Worm (Caenorhabditis elegans): ENCODE results near the gene F18E2.15.

F18E2.15 gene

DNA sequence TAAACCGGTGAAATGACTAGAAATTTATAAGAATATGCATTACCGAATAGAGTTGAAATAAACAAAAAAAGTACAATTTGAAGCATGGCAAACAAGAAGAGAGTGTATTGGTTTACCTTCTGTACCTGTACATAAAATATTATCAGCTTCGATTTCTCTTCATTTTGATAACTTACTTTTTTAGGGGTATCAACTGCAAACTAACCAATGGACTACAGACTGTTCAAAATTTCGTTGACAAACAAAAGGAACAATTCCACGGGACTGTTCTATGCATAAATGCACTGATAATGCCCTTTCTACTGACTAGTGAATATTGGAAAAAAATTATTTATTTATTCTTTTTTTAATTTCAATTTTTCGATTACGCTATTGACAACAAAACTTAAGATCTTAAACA lies 37.2 kb upstream of the F18E2.15 start, which contains the start of gene ugt-6:
Gene ugt-6 (minus strand): TSS at position 233 of the 400 bp plus-strand sequence.
- TF ChIP-seq nhr-11 (tag; optimal IDR thresholded peaks at IDR 0.05) (no peak), mdl-1 (tag; optimal IDR thresholded peaks at IDR 0.05) (no peak), C34F6.9 (tag; optimal IDR thresholded peaks at IDR 0.05) (no peak), nhr-77 (tag; optimal IDR thresholded peaks at IDR 0.05) (no peak), sem-4 (tag; optimal IDR thresholded peaks at IDR 0.05) (no peak), lin-11 (tag; optimal IDR thresholded peaks at IDR 0.05) (no peak), zag-1 (tag; optimal IDR thresholded peaks at IDR 0.05) (no peak), ceh-82 (tag; optimal IDR thresholded peaks at IDR 0.05) (no peak), mbf-1 (tag; optimal IDR thresholded peaks at IDR 0.05) (no peak), nhr-21 (tag; optimal IDR thresholded peaks at IDR 0.05) (no peak), nhr-10 (tag; optimal IDR thresholded peaks at IDR 0.05) (no peak), dmd-4 (tag; optimal IDR thresholded peaks at IDR 0.05) (no peak), mab-5 (tag; optimal IDR thresholded peaks at IDR 0.05) (no peak)

DNA sequence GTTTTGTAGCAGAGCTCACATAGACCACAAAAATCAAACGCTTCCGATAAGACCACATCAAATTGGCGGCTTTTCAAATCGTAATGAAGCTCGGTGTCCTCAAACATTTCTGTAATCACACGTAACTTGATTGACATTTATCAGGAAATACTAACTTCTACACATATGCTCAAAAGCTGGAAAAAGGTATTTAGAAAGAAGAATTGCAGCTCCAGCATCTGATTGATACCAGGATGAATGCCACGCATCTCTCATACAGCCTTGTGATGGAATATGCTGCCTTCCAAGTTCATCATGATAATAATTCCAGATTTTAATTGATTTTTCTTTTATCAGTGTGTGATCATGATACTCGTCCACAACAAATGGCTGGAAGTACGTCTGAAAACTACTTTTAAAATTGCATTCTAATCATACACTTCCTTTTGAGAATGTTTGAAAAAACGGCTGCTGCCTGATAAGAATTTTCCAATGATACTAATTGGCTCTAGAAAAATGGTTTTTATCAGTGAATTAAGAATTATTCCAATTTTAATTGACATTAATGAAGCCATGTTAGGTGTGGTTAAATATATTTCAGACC lies 36.2 kb upstream of the F18E2.15 start:
- TF ChIP-seq ceh-82 (tag; optimal IDR thresholded peaks at IDR 0.05), result no peak
- no peak for TF ChIP-seq F13H6.1 (tag; optimal IDR thresholded peaks at IDR 0.05)
- no peak for TF ChIP-seq ztf-4 (tag; optimal IDR thresholded peaks at IDR 0.05)
- no peak for TF ChIP-seq nhr-6 (tag; optimal IDR thresholded peaks at IDR 0.05)
- TF ChIP-seq egl-27 (tag; optimal IDR thresholded peaks at IDR 0.05), result no peak
- TF ChIP-seq unc-55 (GFP tag; optimal IDR thresholded peaks at IDR 0.05), result no peak
- no peak for TF ChIP-seq nhr-237 (tag; optimal IDR thresholded peaks at IDR 0.05)
- TF ChIP-seq nhr-25 (tag; optimal IDR thresholded peaks at IDR 0.05), result no peak
- no peak for TF ChIP-seq snpc-4 (tag; optimal IDR thresholded peaks at IDR 0.05)
- no peak for TF ChIP-seq C34F6.9 (tag; optimal IDR thresholded peaks at IDR 0.05)

DNA sequence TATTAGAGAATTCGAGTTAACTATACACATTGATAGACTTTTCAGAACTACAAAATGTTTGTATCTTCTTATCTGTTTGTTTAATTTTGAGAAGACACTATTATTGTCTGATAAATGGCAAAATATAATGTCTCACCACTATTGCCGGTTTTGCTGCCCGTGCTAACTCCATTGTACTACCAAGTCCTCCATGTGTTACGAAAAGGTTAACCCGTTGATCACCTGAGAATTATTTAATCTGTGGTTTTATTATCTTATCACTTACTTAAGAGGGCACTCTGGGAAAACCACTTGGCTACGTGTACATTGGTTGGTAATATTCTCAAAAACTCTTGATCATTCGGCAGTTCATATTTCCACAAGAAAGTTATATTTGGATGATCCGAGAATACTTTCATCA lies 35.1 kb upstream of the F18E2.15 start:
- no peak for TF ChIP-seq nhr-11 (tag; optimal IDR thresholded peaks at IDR 0.05)
- no peak for TF ChIP-seq Y55F3AM.14 (GFP tag; optimal IDR thresholded peaks at IDR 0.05)
- no peak for TF ChIP-seq nhr-10 (tag; optimal IDR thresholded peaks at IDR 0.05)
- no peak for TF ChIP-seq peb-1 (tag; optimal IDR thresholded peaks at IDR 0.05)
- no peak for TF ChIP-seq ztf-4 (tag; optimal IDR thresholded peaks at IDR 0.05)

DNA sequence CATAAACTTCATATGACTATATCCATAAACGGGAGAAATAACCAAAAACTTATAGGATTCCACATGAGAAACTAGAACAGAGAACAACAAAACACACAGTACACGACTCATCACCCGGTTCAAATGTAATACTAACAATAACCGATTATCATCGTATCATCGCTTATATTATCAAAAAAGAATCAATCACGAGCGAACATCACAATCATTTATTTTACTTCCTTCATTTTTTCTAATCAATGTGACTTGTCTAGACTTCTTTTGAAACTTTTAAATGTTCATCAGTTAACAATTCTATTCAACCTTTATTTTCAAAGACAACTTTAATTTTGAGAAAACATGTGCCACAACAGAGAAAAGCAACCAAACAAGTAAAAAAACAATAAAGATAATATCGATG lies 34.4 kb upstream of the F18E2.15 start, which contains the start of gene ugt-4:
Gene ugt-4 (minus strand): TSS at position 141 of the 400 bp plus-strand sequence.
- TF ChIP-seq fos-1 (tag; optimal IDR thresholded peaks at IDR 0.05) (peak; percentile 12), sma-9 (GFP tag; optimal IDR thresholded peaks at IDR 0.05) (peak; percentile 3), sma-9 (tag; optimal IDR thresholded peaks at IDR 0.05) (no peak), ztf-1 (GFP tag; conservative IDR thresholded peaks at IDR 0.05) (no peak)

DNA sequence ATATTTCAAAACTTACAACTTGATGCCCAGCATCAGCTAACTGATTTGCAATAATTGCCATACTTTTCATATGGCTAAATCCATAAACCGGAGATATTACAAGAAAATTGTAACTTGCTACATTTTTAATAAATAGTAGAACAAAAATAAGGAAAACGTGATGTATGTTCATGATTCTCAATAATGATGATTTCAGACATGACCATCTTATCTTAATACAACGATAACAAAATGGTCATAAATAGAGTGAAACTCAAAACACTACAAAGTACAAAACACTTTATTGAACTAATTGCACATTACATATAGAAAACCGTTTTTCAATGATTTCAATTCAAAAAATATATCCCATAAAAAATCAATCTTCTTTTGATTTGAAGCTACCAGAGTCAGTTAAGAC lies 31.9 kb upstream of the F18E2.15 start, which contains the start of gene ugt-5:
Gene ugt-5 (minus strand): TSS at position 214 of the 400 bp plus-strand sequence.
- TF ChIP-seq unc-55 (GFP tag; optimal IDR thresholded peaks at IDR 0.05) (no peak), fos-1 (tag; optimal IDR thresholded peaks at IDR 0.05) (peak; percentile 8), skn-1 (tag; optimal IDR thresholded peaks at IDR 0.05) (peak; percentile 78)

DNA sequence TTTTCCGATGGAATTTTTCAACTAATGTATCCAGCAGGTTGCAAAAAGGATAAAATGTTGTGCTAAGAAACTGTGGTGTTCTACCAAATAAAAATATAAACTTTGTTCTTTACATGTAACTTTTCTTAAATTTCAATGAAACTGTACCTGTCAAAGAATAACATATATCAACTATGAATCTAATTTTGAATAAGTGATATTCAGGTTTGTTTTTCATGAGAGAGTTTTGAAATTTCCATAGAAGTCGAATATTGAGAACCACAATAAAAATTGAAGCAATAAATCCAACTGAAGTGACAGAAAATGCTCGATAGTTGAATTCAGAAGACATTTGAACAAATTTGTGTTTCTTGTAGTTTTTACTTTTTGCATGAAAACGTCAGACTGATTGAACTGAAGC lies 29.4 kb upstream of the F18E2.15 start, which contains the start of gene srbc-43:
Gene srbc-43 (minus strand): TSS at position 331 of the 400 bp plus-strand sequence.
- no peak for TF ChIP-seq ZK546.5 (tag; optimal IDR thresholded peaks at IDR 0.05)
- no peak for TF ChIP-seq Y55F3AM.14 (GFP tag; optimal IDR thresholded peaks at IDR 0.05)

DNA sequence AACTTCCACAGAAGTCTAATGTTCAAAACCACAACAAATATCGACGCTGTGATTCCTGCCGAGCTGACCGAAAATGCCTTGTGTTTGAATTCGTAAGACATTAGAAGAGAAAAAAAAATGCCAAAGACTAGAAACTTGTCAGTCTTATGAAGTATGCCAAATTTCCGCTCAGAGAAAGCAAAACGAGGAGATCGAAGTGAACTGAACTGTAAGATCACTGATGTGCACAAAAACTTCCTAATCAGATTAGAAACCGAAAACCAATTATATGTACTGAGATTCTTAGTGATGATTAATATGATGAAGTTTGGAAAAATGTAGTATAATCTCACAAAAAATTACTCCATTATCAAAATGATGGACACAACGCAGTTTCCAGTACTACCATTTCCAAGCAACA lies 27.6 kb upstream of the F18E2.15 start, which contains the start of gene srbc-44:
Gene srbc-44 (minus strand): TSS at position 101 of the 400 bp plus-strand sequence.
- TF ChIP-seq fos-1 (tag; optimal IDR thresholded peaks at IDR 0.05) (no peak), dmd-4 (tag; optimal IDR thresholded peaks at IDR 0.05) (no peak), aly-2 (tag; optimal IDR thresholded peaks at IDR 0.05) (no peak), nhr-23 (tag; optimal IDR thresholded peaks at IDR 0.05) (no peak), ama-1 (optimal IDR thresholded peaks at IDR 0.05) (no peak), mbf-1 (tag; optimal IDR thresholded peaks at IDR 0.05) (no peak), crh-2 (tag; optimal IDR thresholded peaks at IDR 0.05) (no peak), nhr-11 (tag; optimal IDR thresholded peaks at IDR 0.05) (no peak), unc-39 (tag; optimal IDR thresholded peaks at IDR 0.05) (no peak), nhr-77 (tag; optimal IDR thresholded peaks at IDR 0.05) (no peak), sem-4 (tag; optimal IDR thresholded peaks at IDR 0.05) (no peak), sma-9 (GFP tag; optimal IDR thresholded peaks at IDR 0.05) (no peak), sma-9 (tag; optimal IDR thresholded peaks at IDR 0.05) (no peak), nhr-21 (tag; optimal IDR thresholded peaks at IDR 0.05) (no peak), nhr-12 (tag; optimal IDR thresholded peaks at IDR 0.05) (no peak), elt-1 (tag; optimal IDR thresholded peaks at IDR 0.05) (no peak), egl-27 (tag; optimal IDR thresholded peaks at IDR 0.05) (no peak), mab-5 (tag; optimal IDR thresholded peaks at IDR 0.05) (no peak), gmeb-1 (tag; optimal IDR thresholded peaks at IDR 0.05) (no peak), nhr-237 (tag; optimal IDR thresholded peaks at IDR 0.05) (no peak), R02D3.7 (tag; optimal IDR thresholded peaks at IDR 0.05) (no peak)

All from whole organism, L2 larva.